Worm (Caenorhabditis elegans): ENCODE results near the gene M7.7.

- TF ChIP-seq gei-17 (GFP tag; optimal IDR thresholded peaks at IDR 0.05) (no peak), ztf-6 (GFP tag; IDR thresholded peaks at IDR 0.05) (no peak), madf-10 (tag; optimal IDR thresholded peaks at IDR 0.05) (no peak), tbx-9 (tag; optimal IDR thresholded peaks at IDR 0.05; ENCODE audit: borderline replicate concordance) (no peak), F49E8.2 (tag; optimal IDR thresholded peaks at IDR 0.05; ENCODE audit: insufficient read depth) (no peak), pha-4 (tag; optimal IDR thresholded peaks at IDR 0.05) (no peak), nfya-1 (tag; optimal IDR thresholded peaks at IDR 0.05; ENCODE audit: borderline replicate concordance, insufficient read depth) (no peak), Y95B8A.8 (GFP tag; IDR thresholded peaks at IDR 0.05) (no peak), bed-2 (GFP tag; IDR thresholded peaks at IDR 0.05) (no peak), Y53F4B.3 (GFP tag; IDR thresholded peaks at IDR 0.05) (no peak), madf-8 (GFP tag; conservative IDR thresholded peaks at IDR 0.05) (no peak)
Measured at ce11 chrIV:11078482-11078881, 11.1 kb upstream of the M7.7 start, which contains the start of gene Y5F2A.4.

All from whole organism, young adult.